Fruit fly (Drosophila melanogaster) whole organism, embryonic: ENCODE results near the gene PH4alphaNE2.

Experiments used
- Adf1 ChIP-seq: fragments of 200-800 bp; sonication (Bioruptor generic); IDR thresholded peaks from 2 replicates; pipeline ENCODE4 v1.3.6; 2022; ENCODE audit warnings: missing biosample characterization, missing genetic modification characterization
- CG13296 ChIP-seq: fragments of 200-800 bp; sonication (Bioruptor generic); optimal IDR thresholded peaks from 3 replicates; lab custom pipeline; 2018; ENCODE audit warnings: missing biosample characterization, mild to moderate bottlenecking, missing genetic modification characterization
- CG13424 ChIP-seq: fragments of 200-800 bp; sonication (Bioruptor generic); optimal IDR thresholded peaks from 2 replicates; lab custom pipeline; 2019; ENCODE audit warnings: missing biosample characterization, mild to moderate bottlenecking, missing genetic modification characterization, moderate library complexity
- CG13894 ChIP-seq: fragments of 200-800 bp; sonication (Bioruptor generic); optimal IDR thresholded peaks from 3 replicates; lab custom pipeline; 2018; ENCODE audit warnings: missing biosample characterization, mild to moderate bottlenecking, missing genetic modification characterization, moderate library complexity
- CG15696 ChIP-seq: fragments of 200-800 bp; sonication (Bioruptor generic); optimal IDR thresholded peaks from 2 replicates; lab custom pipeline; 2019; ENCODE audit warnings: missing biosample characterization, mild to moderate bottlenecking, missing genetic modification characterization, moderate library complexity
- CG18262 ChIP-seq: fragments of 200-800 bp; optimal IDR thresholded peaks from 3 replicates; lab custom pipeline; 2019; ENCODE audit warnings: missing biosample characterization, mild to moderate bottlenecking, missing genetic modification characterization, moderate library complexity
- CG2199 ChIP-seq: fragments of 200-800 bp; sonication (Bioruptor generic); IDR thresholded peaks from 3 replicates; pipeline ENCODE4 v1.3.6; 2022; ENCODE audit warnings: missing biosample characterization, missing genetic modification characterization
- CG2202 ChIP-seq: fragments of 200-800 bp; sonication (Bioruptor generic); optimal IDR thresholded peaks from 2 replicates; lab custom pipeline; 2018; ENCODE audit warnings: missing biosample characterization, mild to moderate bottlenecking, missing genetic modification characterization
- CG32767 ChIP-seq: fragments of 200-800 bp; sonication (Bioruptor generic); IDR thresholded peaks from 2 replicates; pipeline ENCODE4 v1.3.6; 2022; ENCODE audit warnings: missing biosample characterization, missing genetic modification characterization
- CG3838 ChIP-seq: fragments of 200-800 bp; sonication (Bioruptor generic); optimal IDR thresholded peaks from 3 replicates; lab custom pipeline; 2016; ENCODE audit warnings: missing biosample characterization, missing genetic modification characterization
- CG42726 ChIP-seq: fragments of 200-800 bp; sonication (Bioruptor generic); IDR thresholded peaks from 2 replicates; pipeline ENCODE4 v1.3.6; 2022; ENCODE audit warnings: missing biosample characterization, missing genetic modification characterization; ENCODE audit not compliant: partially characterized antibody
- CG6854 ChIP-seq: fragments of 200-800 bp; sonication (Bioruptor generic); optimal IDR thresholded peaks from 3 replicates; lab custom pipeline; 2017; ENCODE audit warnings: missing biosample characterization, mild to moderate bottlenecking, missing genetic modification characterization
- CG7556 ChIP-seq: fragments of 200-800 bp; sonication (Bioruptor generic); optimal IDR thresholded peaks from 2 replicates; lab custom pipeline; 2017; ENCODE audit warnings: missing biosample characterization, mild to moderate bottlenecking, missing genetic modification characterization
- CG8281 ChIP-seq: fragments of 200-800 bp; sonication (Bioruptor generic); optimal IDR thresholded peaks from 2 replicates; lab custom pipeline; 2018; ENCODE audit warnings: missing biosample characterization, mild to moderate bottlenecking, missing genetic modification characterization, moderate library complexity
- CG8388 ChIP-seq: fragments of 200-800 bp; sonication (Bioruptor generic); optimal IDR thresholded peaks from 2 replicates; lab custom pipeline; 2019; ENCODE audit warnings: missing biosample characterization, mild to moderate bottlenecking, missing genetic modification characterization, moderate library complexity
- CG9797 ChIP-seq: fragments of 200-800 bp; sonication (Bioruptor generic); optimal IDR thresholded peaks from 3 replicates; lab custom pipeline; 2018; ENCODE audit warnings: missing biosample characterization, mild to moderate bottlenecking, missing genetic modification characterization
- D19A ChIP-seq: fragments of 200-800 bp; optimal IDR thresholded peaks from 3 replicates; lab custom pipeline; 2019; ENCODE audit warnings: missing biosample characterization, mild to moderate bottlenecking, missing genetic modification characterization, moderate library complexity
- Dad ChIP-seq: fragments of 200-800 bp; sonication (Bioruptor generic); optimal IDR thresholded peaks from 3 replicates; lab custom pipeline; 2016; ENCODE audit warnings: missing biosample characterization, missing genetic modification characterization
- ERR ChIP-seq: fragments of 200-800 bp; sonication (Bioruptor generic); optimal IDR thresholded peaks from 2 replicates; lab custom pipeline; 2016; ENCODE audit warnings: missing biosample characterization, missing genetic modification characterization
- HmgZ ChIP-seq: fragments of 200-800 bp; sonication (Bioruptor generic); optimal IDR thresholded peaks from 2 replicates; lab custom pipeline; 2018; ENCODE audit warnings: missing biosample characterization, mild to moderate bottlenecking, missing genetic modification characterization
- Hr78 ChIP-seq, 2 experiments: fragments of 200-800 bp in 1 of 2; fragments of >200 bp in 1 of 2; sonication (Bioruptor generic) in 1 of 2; optimal IDR thresholded peaks; 2 replicates each; lab custom pipeline; 2017 to 2019; ENCODE audit warnings: missing biosample characterization in 2 of 2, missing genetic modification characterization in 2 of 2, mild to moderate bottlenecking in 1 of 2, moderate library complexity in 1 of 2
- Lpt ChIP-seq: fragments of >200 bp; optimal IDR thresholded peaks from 2 replicates; lab custom pipeline; 2018; ENCODE audit warnings: missing biosample characterization, missing genetic modification characterization
- MBD-R2 ChIP-seq: fragments of 200-800 bp; sonication (Bioruptor generic); IDR thresholded peaks from 2 replicates; pipeline ENCODE4 v1.3.6; 2022; ENCODE audit warnings: missing biosample characterization, missing genetic modification characterization
- Mes4 ChIP-seq: fragments of 200-800 bp; sonication (Bioruptor generic); optimal IDR thresholded peaks from 2 replicates; lab custom pipeline; 2016; ENCODE audit warnings: missing biosample characterization, missing genetic modification characterization
- NC2β ChIP-seq: fragments of 200-800 bp; sonication (Bioruptor generic); optimal IDR thresholded peaks from 2 replicates; lab custom pipeline; 2016; ENCODE audit warnings: missing biosample characterization, missing genetic modification characterization
- Oaz ChIP-seq: fragments of 200-800 bp; sonication (Bioruptor generic); IDR thresholded peaks from 2 replicates; pipeline ENCODE4 v1.3.6; 2022; ENCODE audit warnings: missing biosample characterization, missing genetic modification characterization
- aop ChIP-seq: fragments of 200-800 bp; sonication (Bioruptor generic); IDR thresholded peaks from 2 replicates; pipeline ENCODE4 v1.3.6; 2022; ENCODE audit warnings: missing biosample characterization, missing genetic modification characterization
- az2 ChIP-seq: fragments of 200-800 bp; sonication (Bioruptor generic); optimal IDR thresholded peaks from 3 replicates; lab custom pipeline; 2016; ENCODE audit warnings: missing biosample characterization, missing genetic modification characterization
- bbx ChIP-seq: fragments of 200-800 bp; sonication (Bioruptor generic); IDR thresholded peaks from 2 replicates; pipeline ENCODE4 v1.3.6; 2022; ENCODE audit warnings: missing biosample characterization, missing genetic modification characterization; ENCODE audit not compliant: partially characterized antibody
- cas ChIP-seq: fragments of 200-800 bp; sonication (Bioruptor generic); IDR thresholded peaks from 2 replicates; pipeline ENCODE4 v1.3.6; 2022; ENCODE audit warnings: missing biosample characterization, missing genetic modification characterization
- cg ChIP-seq: fragments of 200-800 bp; sonication (Bioruptor generic); optimal IDR thresholded peaks from 3 replicates; lab custom pipeline; 2019; ENCODE audit warnings: missing biosample characterization, mild to moderate bottlenecking, missing genetic modification characterization, moderate library complexity
- da ChIP-seq: fragments of 200-800 bp; sonication (Bioruptor generic); optimal IDR thresholded peaks from 2 replicates; lab custom pipeline; 2016; ENCODE audit warnings: missing biosample characterization, missing genetic modification characterization
- ewg ChIP-seq: fragments of 200-800 bp; sonication (Bioruptor generic); optimal IDR thresholded peaks from 3 replicates; lab custom pipeline; 2017; ENCODE audit warnings: mild to moderate bottlenecking, missing biosample characterization, missing genetic modification reagents, missing genetic modification characterization
- gcm ChIP-seq: fragments of 200-800 bp; sonication (Bioruptor generic); optimal IDR thresholded peaks from 2 replicates; lab custom pipeline; 2019; ENCODE audit warnings: missing biosample characterization, mild to moderate bottlenecking, missing genetic modification characterization, moderate library complexity
- gfzf ChIP-seq: fragments of 200-800 bp; sonication (Bioruptor generic); optimal IDR thresholded peaks from 2 replicates; lab custom pipeline; 2016; ENCODE audit warnings: missing biosample characterization, mild to moderate bottlenecking, missing genetic modification characterization, moderate library complexity
- grau ChIP-seq: fragments of 200-800 bp; optimal IDR thresholded peaks from 3 replicates; lab custom pipeline; 2019; ENCODE audit warnings: missing biosample characterization, mild to moderate bottlenecking, missing genetic modification characterization, moderate library complexity
- ham ChIP-seq: fragments of 200-800 bp; sonication (Bioruptor generic); IDR thresholded peaks from 2 replicates; pipeline ENCODE4 v1.3.6; 2022; ENCODE audit warnings: missing biosample characterization, missing genetic modification characterization
- hkb ChIP-seq, 2 experiments: fragments of 200-800 bp in 1 of 2; fragments of >200 bp in 1 of 2; sonication (Bioruptor generic) in 1 of 2; IDR thresholded peaks in 1 of 2; optimal IDR thresholded peaks in 1 of 2; 2 replicates each; pipeline versions ENCODE4 v1.3.6 to Lab custom; 2017 to 2022; ENCODE audit warnings: missing biosample characterization in 1 of 2, missing genetic modification characterization in 1 of 2
- kay ChIP-seq: fragments of 200-800 bp; sonication (Bioruptor generic); optimal IDR thresholded peaks from 2 replicates; lab custom pipeline; 2016; ENCODE audit warnings: missing biosample characterization, missing genetic modification characterization
- kni ChIP-seq: fragments of 200-800 bp; sonication (Bioruptor generic); optimal IDR thresholded peaks from 3 replicates; lab custom pipeline; 2017; ENCODE audit warnings: mild to moderate bottlenecking, missing biosample characterization, missing genetic modification reagents, missing genetic modification characterization
- luna ChIP-seq: fragments of 200-800 bp; sonication (Bioruptor generic); optimal IDR thresholded peaks from 2 replicates; lab custom pipeline; 2016; ENCODE audit warnings: missing biosample characterization, missing genetic modification characterization
- oc ChIP-seq: fragments of 200-800 bp; sonication (Bioruptor generic); optimal IDR thresholded peaks from 2 replicates; lab custom pipeline; 2018; ENCODE audit warnings: missing biosample characterization, mild to moderate bottlenecking, missing genetic modification characterization, moderate library complexity
- odd ChIP-seq: fragments of 200-800 bp; sonication (Bioruptor generic); optimal IDR thresholded peaks from 2 replicates; lab custom pipeline; 2017; ENCODE audit warnings: missing biosample characterization, mild to moderate bottlenecking, missing genetic modification characterization
- rib ChIP-seq: fragments of 200-800 bp; sonication (Bioruptor generic); IDR thresholded peaks from 2 replicates; pipeline ENCODE4 v1.3.6; 2022; ENCODE audit warnings: missing biosample characterization, missing genetic modification characterization
- shn ChIP-seq: fragments of 200-800 bp; sonication (Bioruptor generic); optimal IDR thresholded peaks from 3 replicates; lab custom pipeline; 2016; ENCODE audit warnings: missing biosample characterization, missing genetic modification characterization
- usp ChIP-seq: fragments of >200 bp; optimal IDR thresholded peaks from 2 replicates; lab custom pipeline; 2017; ENCODE audit warnings: missing biosample characterization, missing genetic modification characterization
- wek ChIP-seq: fragments of 200-800 bp; sonication (Bioruptor generic); optimal IDR thresholded peaks from 3 replicates; lab custom pipeline; 2018; ENCODE audit warnings: missing biosample characterization, mild to moderate bottlenecking, missing genetic modification characterization, moderate library complexity
- zfh1 ChIP-seq: fragments of 200-800 bp; sonication (Bioruptor generic); IDR thresholded peaks from 3 replicates; pipeline ENCODE4 v1.3.6; 2022; ENCODE audit warnings: missing biosample characterization, missing genetic modification characterization
- zfh2 ChIP-seq: fragments of 200-800 bp; sonication (Bioruptor generic); optimal IDR thresholded peaks from 2 replicates; lab custom pipeline; 2016; ENCODE audit warnings: missing biosample characterization, missing genetic modification characterization

PH4alphaNE2 gene

DNA sequence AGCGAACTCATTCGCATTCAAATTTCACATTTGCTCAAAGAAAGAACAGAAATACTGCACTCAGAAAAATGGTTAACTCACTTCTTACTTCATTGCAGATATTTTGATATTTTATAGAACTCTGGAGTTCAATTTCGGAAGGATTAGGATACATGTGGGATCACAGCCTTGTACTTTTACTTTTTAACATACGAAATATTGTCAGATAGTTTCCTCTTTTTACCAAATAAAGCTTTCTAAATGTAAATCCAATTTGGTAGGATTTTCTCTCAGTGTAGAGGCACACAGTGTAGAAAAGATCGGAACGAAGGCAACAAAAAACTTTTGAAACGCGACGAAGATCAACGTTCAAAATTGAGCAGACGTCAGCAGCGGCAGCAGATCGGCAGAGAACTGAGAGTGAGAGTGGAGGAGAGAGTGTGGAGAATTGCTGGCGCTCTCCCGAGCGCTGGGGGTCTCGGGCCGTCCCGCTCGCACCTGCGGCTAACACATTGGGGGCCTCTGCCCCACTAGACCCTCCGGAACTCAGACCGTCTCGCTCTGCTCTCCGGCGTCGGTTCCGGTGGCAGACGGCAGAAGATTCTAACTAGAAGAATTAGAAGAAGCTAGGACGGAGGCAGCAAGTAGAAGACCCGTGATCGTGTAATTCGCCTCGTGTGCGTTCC lies 20.1 kb upstream of the PH4alphaNE2 start, which contains the start of gene tmod (continued):
- TF ChIP-seq luna (GFP tag; lab: Kevin White, UChicago) (no peak), Lpt (GFP tag; lab: Kevin White, UChicago) (no peak), zfh1 (GFP tag; lab: Robert Waterston, UW) (0 out of 3 replicates have a peak, but pooled peaks have one; percentile 29), zfh2 (no peak), CG15696 (tag; lab: Kevin White, UChicago) (peak; percentile 5), CG42726 (no peak), ham (GFP tag; lab: Robert Waterston, UW) (no peak), CG6854 (GFP tag; lab: Kevin White, UChicago) (peak; percentile 12), aop (GFP tag; lab: Robert Waterston, UW) (peak; percentile 95), Mes4 (GFP tag; lab: Kevin White, UChicago) (no peak), grau (tag; lab: Kevin White, UChicago) (peak; percentile 54), CG18262 (tag; lab: Kevin White, UChicago) (peak; percentile 65), CG2199 (no peak), ERR (GFP tag; lab: Kevin White, UChicago) (no peak), MBD-R2 (GFP tag; lab: Robert Waterston, UW) (no peak), cas (GFP tag; lab: Robert Waterston, UW) (no peak), Oaz (GFP tag; lab: Robert Waterston, UW) (no peak), ewg (GFP tag; lab: Kevin White, UChicago) (peak; percentile 45), hkb (optimal IDR thresholded peaks at IDR 0.05; lab: Kevin White, UChicago) (no peak), hkb (GFP tag; IDR thresholded peaks at IDR 0.05; lab: Robert Waterston, UW) (peak; percentile 49; the same call in 1 of the 2 replicates), odd (no peak), Hr78 (GFP tag; optimal IDR thresholded peaks at IDR 0.05; lab: Kevin White, UChicago) (no peak), CG13424 (tag; lab: Kevin White, UChicago) (peak; percentile 63), cg (no peak), CG2202 (tag; lab: Kevin White, UChicago) (no peak), CG8281 (peak; percentile 23), wek (GFP tag; lab: Kevin White, UChicago) (peak; percentile 55), bbx (GFP tag; lab: Robert Waterston, UW) (peak; percentile 35; the same call in 1 of the 2 replicates), Dad (GFP tag; lab: Kevin White, UChicago) (peak; percentile 7), gfzf (no peak), NC2β (GFP tag; lab: Kevin White, UChicago) (no peak), CG32767 (GFP tag; lab: Robert Waterston, UW) (0 out of 2 replicates have a peak, but pooled peaks have one; percentile 32), CG8388 (GFP tag; lab: Kevin White, UChicago) (peak; percentile 54), oc (no peak), kni (GFP tag; lab: Kevin White, UChicago) (peak; percentile 17), D19A (tag; lab: Kevin White, UChicago) (peak; percentile 54), CG13296 (GFP tag; lab: Kevin White, UChicago) (no peak), kay (no peak), usp (GFP tag; lab: Kevin White, UChicago) (no peak), Adf1 (GFP tag; lab: Robert Waterston, UW) (peak; percentile 82), rib (GFP tag; lab: Robert Waterston, UW) (no peak), CG9797 (GFP tag; lab: Kevin White, UChicago) (no peak), CG13894 (no peak), CG7556 (GFP tag; lab: Kevin White, UChicago) (peak; percentile 18), HmgZ (tag; lab: Kevin White, UChicago) (no peak), CG3838 (GFP tag; lab: Kevin White, UChicago) (no peak), shn (peak; percentile 37), az2 (GFP tag; lab: Kevin White, UChicago) (peak; percentile 58), da (GFP tag; lab: Kevin White, UChicago) (no peak), gcm (GFP tag; lab: Kevin White, UChicago) (peak; percentile 40)
